Fruit fly (Drosophila melanogaster): ENCODE measurements around the gene CG15172.

Gene CG15172

dm6 chr2L:18987078-18987895 lies 34.9 kb upstream of the CG15172 start, which contains the start of the genes Swip-1 and EMC5 (continued):
- no peak for TF ChIP-seq Tbp (GFP tag; optimal IDR thresholded peaks at IDR 0.05)
- no peak for TF ChIP-seq H15 (GFP tag; IDR thresholded peaks at IDR 0.05)
- TF ChIP-seq BtbVII (GFP tag; optimal IDR thresholded peaks at IDR 0.05), result no peak
- no peak for TF ChIP-seq CG8359 (GFP tag; optimal IDR thresholded peaks at IDR 0.05; ENCODE audit: borderline replicate concordance)
- TF ChIP-seq CG33213 (GFP tag; optimal IDR thresholded peaks at IDR 0.05), result no peak
- TF ChIP-seq sim (GFP tag; IDR thresholded peaks at IDR 0.05), result no peak
- TF ChIP-seq Ssrp (tag; optimal IDR thresholded peaks at IDR 0.05), result peak; percentile 68
- TF ChIP-seq maf-S (GFP tag; optimal IDR thresholded peaks at IDR 0.05), result no peak
- TF ChIP-seq vvl (GFP tag; IDR thresholded peaks at IDR 0.05), result 0 out of 2 replicates have a peak, but pooled peaks have one; percentile 61

dm6 chr2L:18990133-18990532 lies 32.1 kb upstream of the CG15172 start, which contains the start of gene CG15170:
CG15170 (minus strand) TSS chr2L:18990233.
- TF ChIP-seq Doc3 (GFP tag; IDR thresholded peaks at IDR 0.05; ENCODE audit: partially characterized antibody) (no peak), Sry-δ (GFP tag; optimal IDR thresholded peaks at IDR 0.05) (no peak), exex (tag; optimal IDR thresholded peaks at IDR 0.05) (peak; percentile 41), da (GFP tag; optimal IDR thresholded peaks at IDR 0.05) (no peak)

dm6 chr2L:18990720-18991119 lies 31.5 kb upstream of the CG15172 start, which contains the start of gene CG15169:
CG15169 (plus strand) TSS chr2L:18991020.
- TF ChIP-seq lilli (GFP tag; optimal IDR thresholded peaks at IDR 0.05) (no peak), Six4 (GFP tag; optimal IDR thresholded peaks at IDR 0.05) (no peak), gsb-n (tag; optimal IDR thresholded peaks at IDR 0.05) (no peak), Dad (GFP tag; optimal IDR thresholded peaks at IDR 0.05) (no peak), disco-r (GFP tag; optimal IDR thresholded peaks at IDR 0.05) (no peak), CG11456 (GFP tag; IDR thresholded peaks at IDR 0.05) (peak; percentile 14; the same call in 1 of the 3 replicates), dati (GFP tag; IDR thresholded peaks at IDR 0.05) (no peak), dysf (GFP tag; IDR thresholded peaks at IDR 0.05) (no peak), CG2120 (GFP tag; optimal IDR thresholded peaks at IDR 0.05) (no peak), CG6791 (GFP tag; IDR thresholded peaks at IDR 0.05; ENCODE audit: partially characterized antibody) (no peak), CG6813 (GFP tag; optimal IDR thresholded peaks at IDR 0.05) (no peak), CG12299 (tag; optimal IDR thresholded peaks at IDR 0.05) (no peak), Med (GFP tag) (peak; percentile 26), usp (GFP tag; optimal IDR thresholded peaks at IDR 0.05) (no peak), oc (tag; optimal IDR thresholded peaks at IDR 0.05) (no peak), fd96Cb (tag; optimal IDR thresholded peaks at IDR 0.05) (no peak)

dm6 chr2L:18992196-18992595 lies 30.0 kb upstream of the CG15172 start, which contains the start of gene CG46465:
CG46465 (plus strand) TSS chr2L:18992496.
- TF ChIP-seq Usf (GFP tag; optimal IDR thresholded peaks at IDR 0.05), result no peak
- TF ChIP-seq CG2116 (GFP tag; optimal IDR thresholded peaks at IDR 0.05), result no peak
- no peak for TF ChIP-seq luna (GFP tag; optimal IDR thresholded peaks at IDR 0.05)
- TF ChIP-seq CG15479 (GFP tag; optimal IDR thresholded peaks at IDR 0.05), result no peak
- TF ChIP-seq CG15601 (tag; optimal IDR thresholded peaks at IDR 0.05), result no peak
- TF ChIP-seq CG17359 (tag; optimal IDR thresholded peaks at IDR 0.05), result no peak
- TF ChIP-seq CG17328 (GFP tag; IDR thresholded peaks at IDR 0.05), result no peak
- no peak for TF ChIP-seq insv (GFP tag; optimal IDR thresholded peaks at IDR 0.05)
- no peak for TF ChIP-seq Oli (tag; optimal IDR thresholded peaks at IDR 0.05)
- no peak for TF ChIP-seq emc (GFP tag; optimal IDR thresholded peaks at IDR 0.05)
